Fruit fly (Drosophila melanogaster): ENCODE measurements around the gene Vti1a.

Vti1a gene

DNA sequence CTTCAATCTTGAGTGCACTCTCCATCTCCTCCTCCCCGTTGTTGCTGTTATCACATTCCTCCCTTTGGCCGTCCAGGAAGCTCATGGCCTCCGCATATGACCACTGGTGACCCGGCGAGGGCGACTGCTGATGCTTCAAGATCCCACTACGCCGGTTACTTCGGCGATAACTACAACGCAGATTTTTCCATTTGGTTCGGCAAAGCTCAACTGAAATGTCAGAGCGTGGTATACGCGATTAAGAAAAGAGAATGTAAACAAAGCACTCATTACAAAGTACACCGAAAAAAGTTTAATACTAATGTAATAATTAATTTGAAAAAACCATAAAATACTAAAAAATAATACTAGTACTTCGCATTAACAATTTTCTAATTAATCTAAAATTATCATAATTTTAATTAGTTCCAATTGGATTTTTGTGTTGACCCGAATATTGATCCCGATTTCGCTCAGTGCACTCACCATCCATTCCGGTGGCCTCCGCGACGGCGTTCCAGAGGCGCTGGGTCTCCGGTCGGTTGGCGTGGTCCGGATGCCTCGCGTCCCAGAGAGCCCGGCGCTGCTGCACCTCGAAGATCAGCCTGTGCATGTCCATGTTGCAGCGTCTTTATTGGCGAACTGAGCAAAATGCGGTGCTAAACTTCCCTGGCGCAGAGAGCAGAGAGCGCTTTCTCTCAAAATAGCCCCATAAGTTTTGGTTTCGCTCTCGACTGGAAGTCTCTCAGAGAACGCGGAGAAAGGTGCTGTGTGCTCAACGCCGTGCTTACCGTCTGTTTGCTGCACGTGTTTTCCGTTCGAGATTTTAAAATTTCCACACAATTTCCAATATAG, 46.0 kb upstream of the Vti1a start (continued):
- TF ChIP-seq ss (GFP tag; optimal IDR thresholded peaks at IDR 0.05) (peak; percentile 96 to 97), CG9139 (GFP tag; optimal IDR thresholded peaks at IDR 0.05) (peak; percentile 97), Hr38 (GFP tag; optimal IDR thresholded peaks at IDR 0.05) (no peak), CG11762 (GFP tag; optimal IDR thresholded peaks at IDR 0.05; ENCODE audit: insufficient read depth) (peak; percentile 96), CG3032 (tag; optimal IDR thresholded peaks at IDR 0.05) (peak; percentile 98), net (GFP tag; optimal IDR thresholded peaks at IDR 0.05) (peak; percentile 96), Gug (GFP tag; IDR thresholded peaks at IDR 0.05) (peak; percentile 96), CG7368 (GFP tag; optimal IDR thresholded peaks at IDR 0.05) (peak; percentile 96), CG32006 (GFP tag; optimal IDR thresholded peaks at IDR 0.05) (peak; percentile 97), fd85E (GFP tag; optimal IDR thresholded peaks at IDR 0.05) (peak; percentile 73), fd59A (GFP tag; optimal IDR thresholded peaks at IDR 0.05) (peak; percentile 96), CG8632 (GFP tag; optimal IDR thresholded peaks at IDR 0.05) (peak; percentile 98), acj6 (GFP tag; optimal IDR thresholded peaks at IDR 0.05) (peak; percentile 97), CG6854 (GFP tag; optimal IDR thresholded peaks at IDR 0.05) (peak; percentile 89), CG6276 (GFP tag; optimal IDR thresholded peaks at IDR 0.05) (peak; percentile 92), CG3919 (GFP tag; optimal IDR thresholded peaks at IDR 0.05) (peak; percentile 97), OdsH (GFP tag; optimal IDR thresholded peaks at IDR 0.05) (peak; percentile 97), CG34406 (GFP tag; optimal IDR thresholded peaks at IDR 0.05) (peak; percentile 98), Sox102F (GFP tag; optimal IDR thresholded peaks at IDR 0.05) (peak; percentile 92), CG8319 (GFP tag; optimal IDR thresholded peaks at IDR 0.05) (peak; percentile 96)

DNA sequence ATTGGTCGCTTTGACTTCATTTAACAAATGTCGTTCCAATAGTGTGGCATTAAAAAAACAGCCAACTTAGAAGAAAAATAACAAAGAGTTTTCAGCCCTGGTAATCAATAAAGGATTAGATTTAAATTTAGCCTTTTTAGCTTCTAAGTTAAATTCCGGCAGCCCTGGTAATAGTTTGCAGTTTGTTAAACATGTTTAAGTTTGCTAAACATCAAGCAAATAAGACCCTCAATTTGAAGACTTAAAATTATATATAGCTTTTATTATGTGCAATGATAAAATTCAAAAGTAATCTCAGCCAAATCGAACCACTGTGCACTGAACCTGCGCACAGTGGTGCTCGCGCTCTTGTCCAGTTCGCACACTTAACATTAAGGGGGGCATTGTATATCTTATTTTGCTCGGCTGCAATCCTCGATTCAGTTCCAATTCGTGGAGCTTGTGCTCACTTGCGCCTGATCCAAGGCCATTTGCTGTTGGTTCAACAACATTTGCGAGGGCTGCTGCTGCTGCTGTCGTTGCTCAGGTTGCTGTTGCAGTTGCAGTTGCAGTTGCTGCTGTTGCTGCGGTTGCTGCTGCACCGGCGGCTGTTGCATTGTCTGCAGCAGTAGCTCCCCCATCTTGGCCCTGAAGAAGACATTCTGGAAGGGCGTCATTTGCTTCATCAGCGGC, 44.9 kb upstream of the Vti1a start:
- no peak for TF ChIP-seq Eip93F (GFP tag; optimal IDR thresholded peaks at IDR 0.05)
- TF ChIP-seq Sox102F (GFP tag; optimal IDR thresholded peaks at IDR 0.05), result peak; percentile 7
- peak; percentile 27 for TF ChIP-seq CG10631 (GFP tag; optimal IDR thresholded peaks at IDR 0.05)
- no peak for TF ChIP-seq Gug (GFP tag; IDR thresholded peaks at IDR 0.05)
- TF ChIP-seq spab (GFP tag; optimal IDR thresholded peaks at IDR 0.05), result peak; percentile 3
- TF ChIP-seq Hr38 (GFP tag; optimal IDR thresholded peaks at IDR 0.05), result no peak
- TF ChIP-seq OdsH (GFP tag; optimal IDR thresholded peaks at IDR 0.05), result peak; percentile 16
- no peak for TF ChIP-seq CG8119 (GFP tag; IDR thresholded peaks at IDR 0.05)
- peak; percentile 25 for TF ChIP-seq CG3032 (tag; optimal IDR thresholded peaks at IDR 0.05)
- peak; percentile 21 for TF ChIP-seq net (GFP tag; optimal IDR thresholded peaks at IDR 0.05)
- no peak for TF ChIP-seq CG16779 (tag; optimal IDR thresholded peaks at IDR 0.05)
- peak; percentile 21 for TF ChIP-seq svp (GFP tag)
- no peak for TF ChIP-seq Blimp-1 (GFP tag; optimal IDR thresholded peaks at IDR 0.05)
- no peak for TF ChIP-seq CG31627 (GFP tag; optimal IDR thresholded peaks at IDR 0.05)
- peak; percentile 21 for TF ChIP-seq Ets96B (tag; optimal IDR thresholded peaks at IDR 0.05)
- TF ChIP-seq CG11762 (GFP tag; optimal IDR thresholded peaks at IDR 0.05; ENCODE audit: insufficient read depth), result no peak
- no peak for TF ChIP-seq CG6276 (GFP tag; optimal IDR thresholded peaks at IDR 0.05)
- TF ChIP-seq CG34406 (GFP tag; optimal IDR thresholded peaks at IDR 0.05), result peak; percentile 9
- no peak for TF ChIP-seq CG8319 (GFP tag; optimal IDR thresholded peaks at IDR 0.05)
- TF ChIP-seq vri (GFP tag; optimal IDR thresholded peaks at IDR 0.05), result no peak
- TF ChIP-seq pdm3 (GFP tag; optimal IDR thresholded peaks at IDR 0.05), result no peak
- peak; percentile 69 for TF ChIP-seq Eip78C (GFP tag)
- no peak for TF ChIP-seq fd59A (GFP tag; optimal IDR thresholded peaks at IDR 0.05)
- TF ChIP-seq Hr39 (GFP tag; optimal IDR thresholded peaks at IDR 0.05), result no peak
- TF ChIP-seq CG6854 (GFP tag; optimal IDR thresholded peaks at IDR 0.05), result no peak
- TF ChIP-seq topi (GFP tag; optimal IDR thresholded peaks at IDR 0.05), result peak; percentile 15
- 0 out of 2 replicates have a peak, but pooled peaks have one; percentile 22 for TF ChIP-seq CG15336 (GFP tag; IDR thresholded peaks at IDR 0.05)
- no peak for TF ChIP-seq Sox15 (GFP tag; optimal IDR thresholded peaks at IDR 0.05)
- TF ChIP-seq fd85E (GFP tag; optimal IDR thresholded peaks at IDR 0.05), result no peak
- peak; percentile 35 for TF ChIP-seq CG32006 (GFP tag; optimal IDR thresholded peaks at IDR 0.05)
- peak in 1 of 2 experiments; percentile 23 for TF ChIP-seq ss (GFP tag; optimal IDR thresholded peaks at IDR 0.05)
- peak; percentile 46 for TF ChIP-seq CG8632 (GFP tag; optimal IDR thresholded peaks at IDR 0.05)
- TF ChIP-seq CG1621 (tag; optimal IDR thresholded peaks at IDR 0.05), result no peak
- no peak for TF ChIP-seq CG7368 (GFP tag; optimal IDR thresholded peaks at IDR 0.05)
- TF ChIP-seq CG6163 (GFP tag; IDR thresholded peaks at IDR 0.05), result peak; percentile 36; the same call in 2 of the 3 replicates
- no peak for TF ChIP-seq cyc (GFP tag; optimal IDR thresholded peaks at IDR 0.05)
- peak; percentile 43 for TF ChIP-seq acj6 (GFP tag; optimal IDR thresholded peaks at IDR 0.05)
- no peak for TF ChIP-seq Ets21C (GFP tag; optimal IDR thresholded peaks at IDR 0.05)
- TF ChIP-seq CG6792 (GFP tag; optimal IDR thresholded peaks at IDR 0.05), result peak; percentile 18
- no peak for TF ChIP-seq salr (GFP tag; optimal IDR thresholded peaks at IDR 0.05)
- TF ChIP-seq CG10669 (GFP tag; optimal IDR thresholded peaks at IDR 0.05), result peak; percentile 35
- no peak for TF ChIP-seq CG11902 (GFP tag; optimal IDR thresholded peaks at IDR 0.05)

Data from whole organism, prepupa.